Worm (Caenorhabditis elegans) whole organism, L3 larva: ENCODE data around the gene xpd-1.
A peak's percentile ranks its signal among the peaks of the same experiment; 100 is the strongest.

Experiments
- R02D3.7 ChIP-seq: fragments of 150-350 bp; optimal IDR thresholded peaks from 2 replicates; lab custom pipeline; 2014; ENCODE audit warnings: missing biosample characterization, missing genetic modification characterization
- ZK546.5 ChIP-seq: sonication (generic microtip); optimal IDR thresholded peaks from 2 replicates; lab custom pipeline; 2017; ENCODE audit warnings: missing biosample characterization, missing genetic modification characterization
- ama-1 ChIP-seq: fragments of 150-350 bp; optimal IDR thresholded peaks from 2 replicates; lab custom pipeline; 2018
- ceh-28 ChIP-seq: fragments of 150-350 bp; optimal IDR thresholded peaks from 2 replicates; lab custom pipeline; 2014; ENCODE audit warnings: missing biosample characterization, missing genetic modification reagents, missing genetic modification characterization
- ceh-82 ChIP-seq: fragments of 150-350 bp; optimal IDR thresholded peaks from 2 replicates; lab custom pipeline; 2014; ENCODE audit warnings: missing biosample characterization, missing genetic modification characterization
- daf-12 ChIP-seq: fragments of 150-350 bp; optimal IDR thresholded peaks from 2 replicates; lab custom pipeline; 2014; ENCODE audit warnings: missing biosample characterization, missing genetic modification reagents, missing genetic modification characterization
- egl-27 ChIP-seq: sonication (generic microtip); optimal IDR thresholded peaks from 4 replicates; lab custom pipeline; 2017; ENCODE audit warnings: missing biosample characterization, missing genetic modification reagents, missing genetic modification characterization
- egl-5 ChIP-seq: fragments of 150-350 bp; optimal IDR thresholded peaks from 2 replicates; lab custom pipeline; 2017; ENCODE audit warnings: missing biosample characterization, missing genetic modification reagents, missing genetic modification characterization, inconsistent platforms
- elt-1 ChIP-seq: fragments of 150-350 bp; optimal IDR thresholded peaks from 2 replicates; lab custom pipeline; 2014; ENCODE audit warnings: missing biosample characterization, missing genetic modification characterization
- elt-2 ChIP-seq: sonication (generic microtip); optimal IDR thresholded peaks from 2 replicates; lab custom pipeline; 2016; ENCODE audit warnings: missing genetic modification reagents, mild to moderate bottlenecking, missing genetic modification characterization, missing compliant biosample characterization
- elt-3 ChIP-seq, 3 experiments: fragments of 150-350 bp in 1 of 3; sonication (generic microtip) in 2 of 3; optimal IDR thresholded peaks; 2 replicates in 2 of 3; 4 replicates in 1 of 3; lab custom pipeline; 2014 to 2017; ENCODE audit warnings: missing biosample characterization in 3 of 3, missing genetic modification characterization in 3 of 3
- eor-1 ChIP-seq, 2 experiments: fragments of 150-350 bp; optimal IDR thresholded peaks; 2 replicates each; lab custom pipeline; 2014 to 2018; ENCODE audit warnings: missing biosample characterization in 2 of 2, missing genetic modification characterization in 2 of 2
- fkh-10 ChIP-seq: sonication (generic microtip); optimal IDR thresholded peaks from 2 replicates; lab custom pipeline; 2017; ENCODE audit warnings: missing biosample characterization, missing genetic modification reagents, missing genetic modification characterization
- fkh-2 ChIP-seq: fragments of 150-350 bp; optimal IDR thresholded peaks from 2 replicates; lab custom pipeline; 2014; ENCODE audit warnings: missing biosample characterization, missing genetic modification reagents, missing genetic modification characterization
- fos-1 ChIP-seq: fragments of 150-350 bp; optimal IDR thresholded peaks from 2 replicates; lab custom pipeline; 2014; ENCODE audit warnings: missing biosample characterization, missing genetic modification characterization
- jun-1 ChIP-seq: fragments of 150-350 bp; optimal IDR thresholded peaks from 2 replicates; lab custom pipeline; 2014; ENCODE audit warnings: missing biosample characterization, missing genetic modification reagents, missing genetic modification characterization
- lin-15B ChIP-seq: fragments of 150-350 bp; optimal IDR thresholded peaks from 2 replicates; lab custom pipeline; 2014; ENCODE audit warnings: missing biosample characterization, missing genetic modification characterization
- lsy-12 ChIP-seq: sonication (generic microtip); optimal IDR thresholded peaks from 2 replicates; lab custom pipeline; 2016; ENCODE audit warnings: mild to moderate bottlenecking, missing genetic modification characterization, missing compliant biosample characterization
- mdl-1 ChIP-seq: fragments of 150-350 bp; optimal IDR thresholded peaks from 2 replicates; lab custom pipeline; 2014; ENCODE audit warnings: missing biosample characterization, missing genetic modification characterization
- nfya-1 ChIP-seq: sonication (generic microtip); optimal IDR thresholded peaks from 2 replicates; lab custom pipeline; 2017; ENCODE audit warnings: missing genetic modification characterization, mild to moderate bottlenecking, missing compliant biosample characterization, antibody characterized with exemption, moderate library complexity; ENCODE audit not compliant: insufficient read depth
- nhr-11 ChIP-seq: fragments of 150-350 bp; optimal IDR thresholded peaks from 2 replicates; lab custom pipeline; 2014; ENCODE audit warnings: missing biosample characterization, missing genetic modification characterization
- nhr-12 ChIP-seq: fragments of 150-350 bp; optimal IDR thresholded peaks from 2 replicates; lab custom pipeline; 2014; ENCODE audit warnings: missing biosample characterization, missing genetic modification characterization
- nhr-23 ChIP-seq: fragments of 150-350 bp; optimal IDR thresholded peaks from 2 replicates; lab custom pipeline; 2014; ENCODE audit warnings: missing biosample characterization, missing genetic modification reagents, missing genetic modification characterization
- nhr-237 ChIP-seq: fragments of 150-350 bp; optimal IDR thresholded peaks from 2 replicates; lab custom pipeline; 2014; ENCODE audit warnings: missing biosample characterization, missing genetic modification characterization
- nhr-25 ChIP-seq: sonication (generic microtip); optimal IDR thresholded peaks from 2 replicates; lab custom pipeline; 2017; ENCODE audit warnings: missing biosample characterization, missing genetic modification characterization
- nhr-28 ChIP-seq: fragments of 150-350 bp; optimal IDR thresholded peaks from 2 replicates; lab custom pipeline; 2014; ENCODE audit warnings: missing biosample characterization, missing genetic modification characterization
- nhr-76 ChIP-seq: fragments of 150-350 bp; sonication (generic microtip); optimal IDR thresholded peaks from 5 replicates; lab custom pipeline; 2014; ENCODE audit warnings: missing biosample characterization, missing genetic modification characterization
- nhr-77 ChIP-seq: fragments of 150-350 bp; optimal IDR thresholded peaks from 2 replicates; lab custom pipeline; 2014; ENCODE audit warnings: missing biosample characterization, missing genetic modification characterization
- pha-4 ChIP-seq: fragments of 150-350 bp; optimal IDR thresholded peaks from 2 replicates; lab custom pipeline; 2014; ENCODE audit warnings: missing biosample characterization, missing genetic modification reagents, missing genetic modification characterization
- pqm-1 ChIP-seq: fragments of 150-350 bp; optimal IDR thresholded peaks from 2 replicates; lab custom pipeline; 2017; ENCODE audit warnings: missing biosample characterization, missing genetic modification characterization, inconsistent platforms
- sea-2 ChIP-seq: fragments of 150-350 bp; sonication (generic microtip); optimal IDR thresholded peaks from 4 replicates; lab custom pipeline; 2014; ENCODE audit warnings: missing biosample characterization, missing genetic modification reagents, missing genetic modification characterization
- tbx-2 ChIP-seq: sonication (generic microtip); optimal IDR thresholded peaks from 2 replicates; lab custom pipeline; 2016; ENCODE audit warnings: mild to moderate bottlenecking, missing genetic modification characterization, missing compliant biosample characterization
- unc-62 ChIP-seq: fragments of 150-350 bp; sonication (generic microtip); optimal IDR thresholded peaks from 4 replicates; lab custom pipeline; 2014; ENCODE audit warnings: missing biosample characterization, missing genetic modification reagents, missing genetic modification characterization
- zag-1 ChIP-seq: fragments of 150-350 bp; optimal IDR thresholded peaks from 2 replicates; lab custom pipeline; 2014; ENCODE audit warnings: missing biosample characterization, missing genetic modification characterization
- ztf-11 ChIP-seq: fragments of 150-350 bp; optimal IDR thresholded peaks from 2 replicates; lab custom pipeline; 2014; ENCODE audit warnings: missing biosample characterization, missing genetic modification characterization
- ztf-4 ChIP-seq: fragments of 150-350 bp; optimal IDR thresholded peaks from 2 replicates; lab custom pipeline; 2014; ENCODE audit warnings: missing biosample characterization, missing genetic modification characterization

Gene xpd-1

DNA sequence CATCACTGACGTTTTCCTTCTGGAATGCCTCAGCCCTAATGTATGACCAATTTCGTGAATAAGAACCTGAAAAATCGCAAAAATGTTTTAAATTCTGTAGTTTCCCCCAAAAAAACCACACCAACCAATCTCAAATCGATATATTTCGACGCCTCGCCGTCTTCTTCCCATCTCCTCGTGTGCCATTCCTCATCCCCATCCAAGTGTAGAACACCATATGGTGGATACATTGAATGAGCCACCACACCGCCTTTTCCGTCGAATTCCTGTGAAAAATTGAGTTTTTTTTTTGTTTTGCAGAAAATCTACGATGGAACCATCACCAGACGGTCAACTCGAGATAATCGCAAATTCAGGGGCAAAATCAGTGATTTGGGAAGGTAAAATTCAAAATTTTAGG is 27.4 kb downstream of the xpd-1 start, which contains the start of gene Y50D7A.1:
Gene Y50D7A.1, plus strand, starts transcription at position 301 of the 400 bp plus-strand sequence.
- TF ChIP-seq ama-1 (lab: Kevin White, UChicago) (no peak), nhr-28 (tag; lab: Kevin White, UChicago) (no peak), lin-15B (tag; lab: Kevin White, UChicago) (no peak), nhr-11 (tag; lab: Kevin White, UChicago) (no peak), eor-1 (tag; optimal IDR thresholded peaks at IDR 0.05; lab: Kevin White, UChicago) (no peak), pqm-1 (no peak), tbx-2 (tag; lab: Kevin White, UChicago) (no peak)

DNA sequence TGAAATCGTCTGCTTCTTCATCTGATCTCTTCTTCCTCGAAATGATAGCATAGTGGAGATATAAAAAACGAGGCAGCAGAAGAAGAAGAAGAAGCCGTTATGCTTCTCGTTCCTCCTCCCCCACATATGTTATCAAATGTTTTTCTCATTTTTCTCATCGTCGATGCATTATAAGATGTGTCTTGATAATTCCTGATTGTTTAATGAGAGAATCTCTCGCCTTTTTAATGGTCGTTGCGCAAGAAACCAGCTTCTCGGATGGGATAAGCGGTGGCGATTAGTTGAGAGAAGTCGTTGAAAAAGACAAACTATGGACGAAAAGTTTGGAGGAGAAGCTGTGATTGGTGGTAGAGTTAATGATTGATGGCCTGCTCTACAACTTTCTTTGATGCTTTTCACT is 29.6 kb downstream of the xpd-1 start, which contains the start of gene Y50D7A.13:
Gene Y50D7A.13, minus strand, starts transcription at position 101 of the 400 bp plus-strand sequence.
- no peak for TF ChIP-seq elt-3 (tag; optimal IDR thresholded peaks at IDR 0.05; lab: Kevin White, UChicago)
- no peak for TF ChIP-seq R02D3.7 (tag; lab: Kevin White, UChicago)
- TF ChIP-seq ceh-28 (tag; lab: Kevin White, UChicago), result no peak
- TF ChIP-seq jun-1 (tag; lab: Kevin White, UChicago), result no peak
- no peak for TF ChIP-seq egl-27 (tag; lab: Kevin White, UChicago)
- no peak for TF ChIP-seq lin-15B (tag; lab: Kevin White, UChicago)

DNA sequence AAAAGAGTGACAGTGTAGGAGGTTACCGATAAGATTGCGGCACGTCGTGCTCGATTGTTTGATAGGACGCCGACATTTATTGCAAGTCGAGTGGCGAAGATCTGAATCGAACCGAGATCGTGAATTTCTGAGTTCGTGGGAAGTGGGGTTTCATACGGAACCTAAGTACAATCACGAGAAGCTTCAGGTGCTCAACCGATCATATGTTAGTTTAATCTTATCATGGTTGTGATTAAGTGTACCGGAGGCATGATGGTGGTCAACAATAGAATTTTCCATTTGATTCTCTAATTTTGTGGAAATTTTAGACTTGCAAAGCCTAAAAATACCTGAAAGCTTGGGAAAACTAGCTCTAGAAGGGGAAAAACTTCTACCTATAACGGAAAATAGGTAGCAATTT is 33.6 kb downstream of the xpd-1 start, which contains the start of gene ads-1:
Gene ads-1, minus strand, starts transcription at position 101 of the 400 bp plus-strand sequence.
- no peak for TF ChIP-seq daf-12 (tag; lab: Kevin White, UChicago)
- TF ChIP-seq nhr-28 (tag; lab: Kevin White, UChicago), result no peak
- TF ChIP-seq nhr-25, result no peak
- TF ChIP-seq tbx-2 (tag; lab: Kevin White, UChicago), result no peak
- no peak for TF ChIP-seq ZK546.5
- no peak for TF ChIP-seq elt-1 (tag; lab: Kevin White, UChicago)
- TF ChIP-seq pqm-1, result no peak
- no peak for TF ChIP-seq fkh-10 (GFP tag; lab: Kevin White, UChicago)
- TF ChIP-seq zag-1, result no peak
- TF ChIP-seq fkh-2 (tag; lab: Kevin White, UChicago), result no peak
- no peak for TF ChIP-seq nhr-237 (tag; lab: Kevin White, UChicago)
- TF ChIP-seq egl-5 (tag; lab: Kevin White, UChicago), result no peak
- TF ChIP-seq pha-4 (tag; lab: Kevin White, UChicago), result no peak
- no peak for TF ChIP-seq nhr-12 (tag; lab: Kevin White, UChicago)
- TF ChIP-seq elt-3 (tag; optimal IDR thresholded peaks at IDR 0.05; lab: Kevin White, UChicago), result no peak
- TF ChIP-seq nhr-23 (tag; lab: Kevin White, UChicago), result no peak
- TF ChIP-seq nfya-1 (tag; lab: Kevin White, UChicago), result no peak
- no peak for TF ChIP-seq ama-1 (lab: Kevin White, UChicago)
- TF ChIP-seq sea-2 (GFP tag; lab: Kevin White, UChicago), result no peak

DNA sequence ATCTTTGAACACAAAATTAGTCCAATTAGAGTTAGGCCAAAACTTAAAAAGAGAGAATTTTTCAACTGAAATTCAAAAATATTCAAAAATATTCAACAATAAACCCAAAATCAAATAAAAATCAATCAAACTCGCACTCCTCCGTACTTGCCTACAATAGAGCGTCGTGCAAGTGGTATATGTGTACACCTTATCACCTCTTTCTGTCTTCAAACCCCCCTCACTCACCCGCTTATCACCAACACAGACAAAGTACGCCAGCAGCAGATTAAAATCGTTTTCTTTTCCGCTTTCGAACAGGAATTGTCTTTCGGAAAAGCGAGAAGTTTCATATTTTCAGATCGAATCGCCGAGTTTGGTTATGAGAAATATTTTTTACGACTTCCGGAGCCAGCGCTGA is 34.3 kb downstream of the xpd-1 start:
- TF ChIP-seq nhr-77 (tag; lab: Kevin White, UChicago) (no peak), pqm-1 (peak; percentile 36), elt-2 (tag; lab: Kevin White, UChicago) (peak; percentile 82)

DNA sequence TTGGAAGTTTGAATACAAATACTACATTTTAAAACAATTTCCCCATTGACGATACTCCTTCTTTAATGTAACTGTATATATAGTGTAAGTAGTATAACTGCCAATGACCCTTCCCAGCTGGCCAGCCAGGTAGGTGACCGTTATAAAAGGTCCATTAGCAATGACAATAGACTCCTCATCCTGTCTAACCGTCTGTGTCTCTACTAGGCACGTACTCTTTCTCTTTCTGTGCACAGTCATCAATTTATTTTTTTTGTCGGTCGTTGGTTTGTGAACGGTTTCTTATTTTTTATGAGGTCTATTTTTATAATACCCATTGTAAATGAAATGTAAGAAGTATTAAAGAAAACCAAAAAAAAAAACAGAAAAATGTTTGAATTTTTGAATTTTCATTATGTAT is 39.7 kb downstream of the xpd-1 start:
- TF ChIP-seq tbx-2 (tag; lab: Kevin White, UChicago), result no peak
- no peak for TF ChIP-seq ama-1 (lab: Kevin White, UChicago)
- no peak for TF ChIP-seq sea-2 (GFP tag; lab: Kevin White, UChicago)
- TF ChIP-seq ztf-11 (tag; lab: Kevin White, UChicago), result no peak
- TF ChIP-seq mdl-1, result no peak
- TF ChIP-seq nhr-76, result no peak
- no peak for TF ChIP-seq nhr-11 (tag; lab: Kevin White, UChicago)
- TF ChIP-seq egl-27 (tag; lab: Kevin White, UChicago), result no peak
- no peak for TF ChIP-seq ZK546.5
- TF ChIP-seq ztf-4 (tag; lab: Kevin White, UChicago), result no peak
- no peak for TF ChIP-seq unc-62 (GFP tag; lab: Kevin White, UChicago)
- TF ChIP-seq fos-1 (tag; lab: Kevin White, UChicago), result no peak
- TF ChIP-seq ceh-82 (tag; lab: Kevin White, UChicago), result no peak
- no peak for TF ChIP-seq lsy-12
- TF ChIP-seq fkh-2 (tag; lab: Kevin White, UChicago), result no peak
